Worm (Caenorhabditis elegans): Measurements from ENCODE around the gene C14C6.5.

C14C6.5 gene

DNA sequence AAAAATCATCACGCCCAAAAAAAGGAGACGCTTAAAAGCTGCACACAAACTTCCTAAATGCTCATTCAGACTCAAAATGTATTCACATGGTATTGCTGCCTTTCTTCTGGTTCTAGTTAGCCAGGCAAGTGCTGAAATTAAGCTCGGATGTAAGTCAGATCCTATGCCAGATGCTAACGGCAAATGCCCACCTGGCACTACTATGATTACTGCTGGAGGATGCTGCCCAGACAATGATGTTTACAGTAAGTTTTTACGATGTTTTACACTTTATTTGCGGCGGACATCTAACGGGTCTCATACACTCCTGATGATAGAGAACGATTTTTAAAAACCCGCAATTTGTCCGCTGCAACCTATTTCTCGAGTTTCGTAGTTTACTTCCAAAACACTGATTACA, at the start of gene C14C6.5:
Gene C14C6.5 (plus strand): TSS at position 58 of the 400 bp plus-strand sequence.
- no peak for TF ChIP-seq nhr-28 (tag; optimal IDR thresholded peaks at IDR 0.05)

- TF ChIP-seq mep-1 (tag; optimal IDR thresholded peaks at IDR 0.05) (no peak), unc-30 (tag; optimal IDR thresholded peaks at IDR 0.05) (no peak), Y116A8C.19 (tag; optimal IDR thresholded peaks at IDR 0.05; ENCODE audit: borderline replicate concordance) (no peak), elt-2 (tag; optimal IDR thresholded peaks at IDR 0.05) (no peak), nhr-71 (tag; optimal IDR thresholded peaks at IDR 0.05) (no peak), zag-1 (tag; optimal IDR thresholded peaks at IDR 0.05) (no peak), rnt-1 (tag; optimal IDR thresholded peaks at IDR 0.05) (no peak), mab-9 (GFP tag; IDR thresholded peaks at IDR 0.05) (no peak), ceh-90 (tag; optimal IDR thresholded peaks at IDR 0.05) (no peak), sox-4 (tag; optimal IDR thresholded peaks at IDR 0.05) (no peak), isw-1 (GFP tag; IDR thresholded peaks at IDR 0.05) (no peak), C04F5.9 (tag; optimal IDR thresholded peaks at IDR 0.05) (no peak), egl-27 (tag; optimal IDR thresholded peaks at IDR 0.05) (no peak), unc-62 (GFP tag; optimal IDR thresholded peaks at IDR 0.05) (no peak), elt-3 (tag; optimal IDR thresholded peaks at IDR 0.05) (no peak), nhr-76 (tag; optimal IDR thresholded peaks at IDR 0.05) (no peak), ama-1 (optimal IDR thresholded peaks at IDR 0.05) (no peak), pag-3 (tag; optimal IDR thresholded peaks at IDR 0.05; ENCODE audit: borderline replicate concordance, insufficient read depth) (no peak), hlh-17 (GFP tag; optimal IDR thresholded peaks at IDR 0.05; ENCODE audit: borderline replicate concordance) (no peak)
These were observed 49.7 kb upstream of the C14C6.5 start, which contains the start of gene nhr-211 for ce11 chrV:486684-487083. Gene nhr-211, plus strand, starts transcription at chrV:486984.

- TF ChIP-seq egl-27 (tag; optimal IDR thresholded peaks at IDR 0.05) (no peak), nhr-90 (tag; optimal IDR thresholded peaks at IDR 0.05; ENCODE audit: poor library complexity) (no peak), pqm-1 (tag; optimal IDR thresholded peaks at IDR 0.05) (no peak), nhr-47 (tag; optimal IDR thresholded peaks at IDR 0.05) (no peak), lin-39 (tag; optimal IDR thresholded peaks at IDR 0.05) (no peak), nhr-12 (tag; optimal IDR thresholded peaks at IDR 0.05) (no peak), nhr-20 (tag; optimal IDR thresholded peaks at IDR 0.05) (no peak), pax-3 (tag; optimal IDR thresholded peaks at IDR 0.05) (no peak), tlp-1 (tag; optimal IDR thresholded peaks at IDR 0.05) (no peak)
These were observed 48.4 kb upstream of the C14C6.5 start for ce11 chrV:487980-488379.

DNA sequence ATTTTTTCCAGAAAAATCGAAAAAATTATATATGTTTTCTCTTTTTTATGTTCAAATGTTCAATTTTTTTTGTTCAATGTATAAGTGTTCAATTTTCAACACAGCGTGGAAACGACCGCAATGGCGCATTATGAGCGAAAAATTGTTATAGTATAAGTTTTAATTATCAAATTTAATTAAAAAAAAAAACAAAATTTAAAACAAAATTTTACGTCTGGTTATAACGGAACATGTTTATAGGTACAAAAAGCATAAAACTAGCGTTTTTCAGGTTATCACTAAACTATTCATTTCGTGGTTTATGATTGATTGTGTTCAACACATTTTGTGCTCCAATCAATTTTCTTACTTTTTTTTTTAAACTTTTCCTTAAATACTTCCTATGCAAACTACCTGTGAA, 47.1 kb upstream of the C14C6.5 start, which contains the start of gene nhr-106:
Gene nhr-106 (plus strand): TSS at position 301 of the 400 bp plus-strand sequence.
- TF ChIP-seq egl-27 (tag; optimal IDR thresholded peaks at IDR 0.05) (no peak), elt-2 (tag; optimal IDR thresholded peaks at IDR 0.05) (no peak), elt-3 (tag; optimal IDR thresholded peaks at IDR 0.05) (no peak), aha-1 (tag; optimal IDR thresholded peaks at IDR 0.05) (no peak), sox-4 (tag; optimal IDR thresholded peaks at IDR 0.05) (no peak), mep-1 (tag; optimal IDR thresholded peaks at IDR 0.05) (no peak), lin-13 (GFP tag; optimal IDR thresholded peaks at IDR 0.05) (no peak), nhr-20 (tag; optimal IDR thresholded peaks at IDR 0.05) (no peak), dpl-1 (GFP tag; optimal IDR thresholded peaks at IDR 0.05) (no peak), hpl-2 (GFP tag; optimal IDR thresholded peaks at IDR 0.05) (no peak), C16A3.4 (tag; optimal IDR thresholded peaks at IDR 0.05) (no peak), lin-14 (GFP tag; optimal IDR thresholded peaks at IDR 0.05) (no peak), pag-3 (tag; optimal IDR thresholded peaks at IDR 0.05; ENCODE audit: borderline replicate concordance, insufficient read depth) (no peak)

DNA sequence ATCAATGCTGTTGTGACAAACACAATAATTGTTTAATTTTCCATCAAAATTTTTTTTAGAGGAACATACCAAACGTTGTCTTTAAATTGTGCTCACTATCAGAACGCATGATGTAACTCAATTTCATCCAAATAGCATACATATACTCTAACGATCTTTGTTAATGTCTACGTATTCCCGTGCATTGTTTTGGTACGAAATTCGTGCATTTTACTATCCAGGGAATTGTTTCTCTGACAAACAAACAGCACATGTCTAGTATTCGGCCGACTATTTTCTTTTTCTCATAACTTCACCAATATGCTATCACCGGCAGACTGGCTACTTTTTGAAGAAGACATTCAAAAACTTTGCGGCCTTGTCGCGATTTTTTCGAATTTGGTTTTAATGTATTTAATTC, 45.0 kb upstream of the C14C6.5 start, which contains the start of gene str-196:
Gene str-196 (plus strand): TSS at position 301 of the 400 bp plus-strand sequence.
- TF ChIP-seq snu-23 (GFP tag; optimal IDR thresholded peaks at IDR 0.05) (no peak), lin-15B (tag; optimal IDR thresholded peaks at IDR 0.05) (no peak), lsy-2 (tag; optimal IDR thresholded peaks at IDR 0.05) (no peak), tbx-2 (tag; optimal IDR thresholded peaks at IDR 0.05) (no peak), lin-14 (GFP tag; optimal IDR thresholded peaks at IDR 0.05) (no peak), nhr-85 (tag) (no peak), zip-4 (GFP tag; optimal IDR thresholded peaks at IDR 0.05) (no peak), nhr-90 (tag; optimal IDR thresholded peaks at IDR 0.05; ENCODE audit: poor library complexity) (no peak), mef-2 (tag; optimal IDR thresholded peaks at IDR 0.05) (no peak), ztf-11 (tag; optimal IDR thresholded peaks at IDR 0.05) (no peak), ceh-8 (GFP tag; optimal IDR thresholded peaks at IDR 0.05) (no peak), vab-15 (tag; optimal IDR thresholded peaks at IDR 0.05) (no peak), F16B12.6 (tag; optimal IDR thresholded peaks at IDR 0.05) (no peak), unc-86 (tag; optimal IDR thresholded peaks at IDR 0.05) (no peak), sptf-1 (tag; optimal IDR thresholded peaks at IDR 0.05) (no peak)
